Fruit fly (Drosophila melanogaster): Measurements from ENCODE around the gene CG4461.

dm6 chr3L:9372278-9372975 lies 2.8 kb upstream of the CG4461 start, which contains the start of the genes Hsp67Bc, CG4456 and Hsp22:
- TF ChIP-seq OdsH (GFP tag; optimal IDR thresholded peaks at IDR 0.05): no peak
- no peak for TF ChIP-seq Dfd (GFP tag; optimal IDR thresholded peaks at IDR 0.05)
- TF ChIP-seq sage (GFP tag; optimal IDR thresholded peaks at IDR 0.05): no peak
- TF ChIP-seq Sp1 (GFP tag; optimal IDR thresholded peaks at IDR 0.05): no peak
- no peak for TF ChIP-seq Jra (GFP tag; optimal IDR thresholded peaks at IDR 0.05)
- no peak for TF ChIP-seq Vsx2 (GFP tag; optimal IDR thresholded peaks at IDR 0.05; ENCODE audit: partially characterized antibody)
- no peak for TF ChIP-seq rgr (GFP tag; optimal IDR thresholded peaks at IDR 0.05)
- no peak for TF ChIP-seq jim (GFP tag; optimal IDR thresholded peaks at IDR 0.05)
- no peak for TF ChIP-seq pan (optimal IDR thresholded peaks at IDR 0.05)
- TF ChIP-seq Dif (GFP tag; optimal IDR thresholded peaks at IDR 0.05; ENCODE audit: partially characterized antibody): no peak
- no peak for TF ChIP-seq sv (GFP tag; optimal IDR thresholded peaks at IDR 0.05)

Data from whole organism, wandering third instar larva.